Worm (Caenorhabditis elegans): ENCODE data around the gene srg-23.
"Not testable (repeated sequence)": the region's sequence is repeated elsewhere in the genome, so short reads cannot be mapped to it uniquely, and the experiment has no call there.

The srg-23 gene

DNA sequence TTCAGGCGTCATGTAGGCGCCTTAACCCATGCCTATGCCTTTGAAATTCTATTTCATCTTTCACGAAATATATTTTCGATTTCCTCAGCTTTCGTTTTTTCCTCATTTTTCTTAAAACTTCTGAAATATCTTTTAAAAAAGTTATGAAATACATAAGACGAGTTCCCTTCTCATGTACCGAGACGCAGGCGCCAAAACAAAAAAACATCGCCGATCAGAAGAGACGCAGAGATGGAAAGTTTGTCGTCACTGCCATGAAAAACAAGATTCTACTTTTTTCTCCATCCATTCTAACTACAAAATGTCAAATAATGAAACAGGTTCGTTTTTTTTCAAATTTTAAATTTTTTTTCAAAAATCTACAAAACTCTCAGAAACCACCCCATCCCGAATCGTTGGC lies 33.0 kb upstream of the srg-23 start, which contains the start of gene chil-24:
Gene chil-24, plus strand, starts transcription at position 156 of the 400 bp plus-strand sequence.
- no peak for TF ChIP-seq lin-39 (tag; optimal IDR thresholded peaks at IDR 0.05)
- TF ChIP-seq nhr-23 (tag; optimal IDR thresholded peaks at IDR 0.05), result peak; percentile 22
- peak; percentile 53 for TF ChIP-seq pha-4 (tag; optimal IDR thresholded peaks at IDR 0.05)
- no peak for TF ChIP-seq jun-1 (tag; optimal IDR thresholded peaks at IDR 0.05)
- peak; percentile 28 for TF ChIP-seq nhr-25 (tag; optimal IDR thresholded peaks at IDR 0.05)

- not testable (repeated sequence) for TF ChIP-seq unc-39, ztf-4, elt-3 (tag; optimal IDR thresholded peaks at IDR 0.05)
Observed at ce11 chrII:3126741-3127140, 30.8 kb upstream of the srg-23 start, which contains the start of gene ins-31. TSS of gene ins-31 (plus strand) at chrII:3127041.

DNA sequence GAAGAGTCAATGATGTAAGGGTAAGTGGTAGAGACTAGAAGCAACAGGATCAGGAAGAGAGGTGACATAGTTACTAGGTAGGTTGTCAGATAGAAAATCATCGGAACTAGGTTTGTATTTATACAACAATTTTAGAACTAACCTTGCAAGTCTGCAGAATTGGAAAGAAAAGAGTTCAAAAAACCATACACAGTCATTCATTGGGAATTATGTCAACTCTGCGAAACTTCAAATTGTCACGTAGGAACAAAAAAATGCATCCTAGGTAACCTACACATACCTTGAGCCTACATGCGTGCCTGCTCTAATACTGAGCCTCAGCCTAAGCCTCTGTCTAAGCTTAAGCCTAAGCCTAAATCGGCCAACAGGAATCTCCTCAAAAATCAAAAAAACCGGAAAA lies 30.4 kb upstream of the srg-23 start, which contains the start of gene ins-19:
Gene ins-19, minus strand, starts transcription at position 101 of the 400 bp plus-strand sequence.
- TF ChIP-seq nhr-77 (tag; optimal IDR thresholded peaks at IDR 0.05) (no peak), elt-1 (tag; optimal IDR thresholded peaks at IDR 0.05) (no peak), ceh-28 (tag; optimal IDR thresholded peaks at IDR 0.05) (no peak), fkh-2 (tag; optimal IDR thresholded peaks at IDR 0.05) (no peak), zag-1 (tag; optimal IDR thresholded peaks at IDR 0.05) (no peak), hmg-11 (tag; optimal IDR thresholded peaks at IDR 0.05) (no peak)

DNA sequence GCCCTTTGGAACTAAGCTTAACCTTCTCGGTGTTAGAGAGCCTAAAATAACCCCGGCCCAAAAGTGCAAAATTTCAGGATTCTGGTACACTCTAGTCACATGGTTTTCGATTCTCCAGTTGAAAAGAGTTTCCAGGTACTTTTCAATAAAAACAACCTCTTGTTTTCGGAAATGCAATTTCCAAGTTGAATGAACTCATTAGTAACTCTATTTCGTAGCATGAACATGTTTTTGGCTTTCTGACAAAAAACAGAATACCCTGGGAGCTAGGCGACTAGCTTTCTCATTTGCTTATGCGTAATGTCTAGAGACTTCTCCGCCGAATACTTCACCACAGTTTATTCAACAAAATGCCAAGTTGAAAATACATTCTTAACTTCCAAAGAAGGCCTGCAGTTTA lies 27.2 kb upstream of the srg-23 start, which contains the start of gene srh-71:
Gene srh-71, plus strand, starts transcription at position 301 of the 400 bp plus-strand sequence.
- TF ChIP-seq nhr-237 (tag; optimal IDR thresholded peaks at IDR 0.05), result no peak
- no peak for TF ChIP-seq mml-1 (tag; optimal IDR thresholded peaks at IDR 0.05)
- no peak for TF ChIP-seq elt-2 (tag; optimal IDR thresholded peaks at IDR 0.05)
- no peak for TF ChIP-seq lin-15B (tag; optimal IDR thresholded peaks at IDR 0.05)
- no peak for TF ChIP-seq snpc-4 (tag; optimal IDR thresholded peaks at IDR 0.05)
- no peak for TF ChIP-seq pha-4 (tag; optimal IDR thresholded peaks at IDR 0.05)
- TF ChIP-seq ceh-28 (tag; optimal IDR thresholded peaks at IDR 0.05), result no peak
- TF ChIP-seq unc-62 (GFP tag; optimal IDR thresholded peaks at IDR 0.05), result no peak
- no peak for TF ChIP-seq jun-1 (tag; optimal IDR thresholded peaks at IDR 0.05)
- no peak for TF ChIP-seq skn-1 (tag; optimal IDR thresholded peaks at IDR 0.05)
- no peak for TF ChIP-seq fkh-2 (tag; optimal IDR thresholded peaks at IDR 0.05)
- TF ChIP-seq nhr-67 (tag; optimal IDR thresholded peaks at IDR 0.05), result no peak
- no peak for TF ChIP-seq sea-2 (GFP tag; optimal IDR thresholded peaks at IDR 0.05)
- TF ChIP-seq ZK546.5 (tag; optimal IDR thresholded peaks at IDR 0.05), result no peak
- TF ChIP-seq lsy-12 (tag; optimal IDR thresholded peaks at IDR 0.05), result no peak
- TF ChIP-seq zag-1 (tag; optimal IDR thresholded peaks at IDR 0.05), result no peak
- TF ChIP-seq egl-27 (tag; optimal IDR thresholded peaks at IDR 0.05), result no peak
- no peak for TF ChIP-seq nhr-43 (tag; optimal IDR thresholded peaks at IDR 0.05; ENCODE audit: poor library complexity, severe bottlenecking)

- TF ChIP-seq pha-4 (tag; optimal IDR thresholded peaks at IDR 0.05), result peak; percentile 56
- TF ChIP-seq hmg-11 (tag; optimal IDR thresholded peaks at IDR 0.05), result peak; percentile 84
- TF ChIP-seq lin-39 (tag; optimal IDR thresholded peaks at IDR 0.05), result peak; percentile 8
- no peak for TF ChIP-seq ceh-28 (tag; optimal IDR thresholded peaks at IDR 0.05)
- no peak for TF ChIP-seq skn-1 (tag; optimal IDR thresholded peaks at IDR 0.05)
- TF ChIP-seq nhr-237 (tag; optimal IDR thresholded peaks at IDR 0.05), result no peak
- no peak for TF ChIP-seq snpc-4 (tag; optimal IDR thresholded peaks at IDR 0.05)
- TF ChIP-seq lin-15B (tag; optimal IDR thresholded peaks at IDR 0.05), result peak; percentile 7
- no peak for TF ChIP-seq nhr-67 (tag; optimal IDR thresholded peaks at IDR 0.05)
- no peak for TF ChIP-seq eor-1 (tag; optimal IDR thresholded peaks at IDR 0.05)
Observed at ce11 chrII:3118907-3119382, 23.0 kb upstream of the srg-23 start, which contains the start of gene T10D4.6. TSS of gene T10D4.6 (plus strand) at chrII:3119332.

ce11 chrII:3117471-3117870 lies 21.5 kb upstream of the srg-23 start, which contains the start of gene T10D4.7:
TSS of gene T10D4.7 (plus strand) at chrII:3117771.
- TF ChIP-seq ceh-16 (tag; optimal IDR thresholded peaks at IDR 0.05), result no peak
- TF ChIP-seq nhr-76 (tag; optimal IDR thresholded peaks at IDR 0.05), result no peak
- TF ChIP-seq skn-1 (tag; optimal IDR thresholded peaks at IDR 0.05), result no peak
- TF ChIP-seq ceh-82 (tag; optimal IDR thresholded peaks at IDR 0.05), result no peak
- TF ChIP-seq eor-1 (tag; optimal IDR thresholded peaks at IDR 0.05), result no peak
- no peak for TF ChIP-seq ztf-11 (tag; optimal IDR thresholded peaks at IDR 0.05)
- no peak for TF ChIP-seq nhr-28 (tag; optimal IDR thresholded peaks at IDR 0.05)
- TF ChIP-seq mdl-1 (tag; optimal IDR thresholded peaks at IDR 0.05), result no peak
- TF ChIP-seq unc-62 (GFP tag; optimal IDR thresholded peaks at IDR 0.05), result no peak
- TF ChIP-seq egl-5 (tag; optimal IDR thresholded peaks at IDR 0.05), result no peak
- TF ChIP-seq pha-4 (tag; optimal IDR thresholded peaks at IDR 0.05), result no peak
- TF ChIP-seq lin-39 (tag; optimal IDR thresholded peaks at IDR 0.05), result no peak
- no peak for TF ChIP-seq nhr-25 (tag; optimal IDR thresholded peaks at IDR 0.05)

Data from whole organism, L3 larva.